Fruit fly (Drosophila melanogaster): ENCODE results near the gene Gr10a.

- TF ChIP-seq CTCF (optimal IDR thresholded peaks at IDR 0.05) (no peak), CG8478 (optimal IDR thresholded peaks at IDR 0.05) (no peak)
Measured at dm6 chrX:11382588-11382987, 34.6 kb downstream of the Gr10a start.
